Worm (Caenorhabditis elegans): ENCODE data around the gene prdx-2.

DNA sequence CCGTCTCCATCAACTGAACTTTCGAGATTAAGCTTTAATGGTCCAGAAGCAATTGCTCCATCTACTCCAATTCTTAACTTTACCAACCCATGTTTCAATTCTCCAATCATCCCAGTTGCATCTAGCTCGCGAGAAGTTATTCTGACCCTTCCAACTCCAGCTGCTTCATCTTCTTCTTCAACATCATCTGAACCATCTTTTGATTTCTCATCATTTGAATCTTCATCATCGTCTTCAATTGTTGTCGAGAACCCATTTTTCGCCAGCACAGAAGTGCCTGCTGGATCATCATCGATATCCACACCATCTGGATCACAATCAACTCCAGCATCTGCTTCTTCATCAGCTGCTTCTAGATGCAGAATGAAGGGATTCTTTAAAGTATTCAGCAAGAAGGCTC, 38.4 kb upstream of the prdx-2 start:
- TF ChIP-seq ceh-44 (GFP tag; IDR thresholded peaks at IDR 0.05) (no peak), nhr-41 (GFP tag; IDR thresholded peaks at IDR 0.05) (no peak), ztf-11 (tag; optimal IDR thresholded peaks at IDR 0.05) (no peak), lsy-2 (tag; optimal IDR thresholded peaks at IDR 0.05) (no peak), ama-1 (optimal IDR thresholded peaks at IDR 0.05) (no peak), T26A8.4 (GFP tag; IDR thresholded peaks at IDR 0.05) (no peak), ZK546.5 (tag; optimal IDR thresholded peaks at IDR 0.05) (no peak), zag-1 (tag; optimal IDR thresholded peaks at IDR 0.05) (no peak), R02D3.7 (tag; optimal IDR thresholded peaks at IDR 0.05) (no peak), fkh-10 (GFP tag; optimal IDR thresholded peaks at IDR 0.05) (no peak), dve-1 (tag; optimal IDR thresholded peaks at IDR 0.05; ENCODE audit: insufficient read depth) (no peak), zfp-2 (tag; optimal IDR thresholded peaks at IDR 0.05) (no peak)

Measured in whole organism, L4 larva.